Worm (Caenorhabditis elegans): ENCODE results near the gene sri-32.

- TF ChIP-seq ama-1 (optimal IDR thresholded peaks at IDR 0.05) (no peak), unc-62 (GFP tag; optimal IDR thresholded peaks at IDR 0.05) (no peak), elt-3 (tag; optimal IDR thresholded peaks at IDR 0.05) (no peak), nhr-77 (tag; optimal IDR thresholded peaks at IDR 0.05) (no peak), ceh-16 (tag; optimal IDR thresholded peaks at IDR 0.05) (no peak), nhr-28 (tag; optimal IDR thresholded peaks at IDR 0.05) (no peak), nhr-237 (tag; optimal IDR thresholded peaks at IDR 0.05) (no peak), eor-1 (tag; optimal IDR thresholded peaks at IDR 0.05) (no peak), lin-15B (tag; optimal IDR thresholded peaks at IDR 0.05) (no peak), snpc-4 (tag; optimal IDR thresholded peaks at IDR 0.05) (no peak), ztf-11 (tag; optimal IDR thresholded peaks at IDR 0.05) (no peak), ceh-9 (tag; optimal IDR thresholded peaks at IDR 0.05) (no peak), ztf-4 (tag; optimal IDR thresholded peaks at IDR 0.05) (no peak)
Observed at ce11 chrII:3110099-3110498, 44.2 kb downstream of the sri-32 start.

Measured in whole organism, L3 larva.